Worm (Caenorhabditis elegans) whole organism, L4 larva: ENCODE measurements around the gene F38A1.8.
A peak's percentile ranks its signal among the peaks of the same experiment; 100 is the strongest.

Source experiments
- T20F7.1 ChIP-seq: fragments of 200-800 bp; sonication (Bioruptor generic); optimal IDR thresholded peaks from 2 replicates; lab custom pipeline; 2018; ENCODE audit warnings: mild to moderate bottlenecking, missing genetic modification characterization, missing compliant biosample characterization
- ceh-32 ChIP-seq: sonication (generic microtip); optimal IDR thresholded peaks from 2 replicates; lab custom pipeline; 2016; ENCODE audit warnings: mild to moderate bottlenecking, missing genetic modification characterization, missing compliant biosample characterization; ENCODE audit not compliant: poor library complexity
- ceh-44 ChIP-seq: fragments of 200-800 bp; sonication (Bioruptor generic); IDR thresholded peaks from 2 replicates; pipeline ENCODE4 v1.3.6; 2022; ENCODE audit warnings: missing genetic modification reagents, missing genetic modification characterization, missing compliant biosample characterization
- dmd-6 ChIP-seq: fragments of 200-800 bp; sonication (Bioruptor generic); IDR thresholded peaks from 2 replicates; pipeline ENCODE4 v1.3.6; 2022; ENCODE audit warnings: missing genetic modification reagents, missing genetic modification characterization, missing compliant biosample characterization
- dve-1 ChIP-seq: sonication (generic microtip); optimal IDR thresholded peaks from 2 replicates; lab custom pipeline; 2017; ENCODE audit warnings: antibody characterized with exemption, mild to moderate bottlenecking, missing genetic modification characterization, missing compliant biosample characterization; ENCODE audit not compliant: insufficient read depth
- egl-27 ChIP-seq: sonication (generic microtip); optimal IDR thresholded peaks from 3 replicates; lab custom pipeline; 2017; ENCODE audit warnings: missing biosample characterization, missing genetic modification reagents, missing genetic modification characterization
- hlh-11 ChIP-seq: fragments of 200-800 bp; sonication (Bioruptor generic); optimal IDR thresholded peaks from 2 replicates; lab custom pipeline; 2018; ENCODE audit warnings: mild to moderate bottlenecking, missing genetic modification characterization, missing compliant biosample characterization
- lsy-2 ChIP-seq, 2 experiments: fragments of 150-350 bp in 1 of 2; sonication (generic microtip) in 1 of 2; optimal IDR thresholded peaks; 2 replicates each; lab custom pipeline; 2014 to 2017; ENCODE audit warnings: missing biosample characterization in 2 of 2, missing genetic modification characterization in 2 of 2
- mdl-1 ChIP-seq, 2 experiments: fragments of 150-350 bp in 1 of 2; sonication (generic microtip) in 1 of 2; optimal IDR thresholded peaks; 2 replicates each; lab custom pipeline; 2014 to 2017; ENCODE audit warnings: missing biosample characterization in 2 of 2, missing genetic modification characterization in 2 of 2
- nhr-11 ChIP-seq: fragments of 150-350 bp; optimal IDR thresholded peaks from 2 replicates; lab custom pipeline; 2014; ENCODE audit warnings: missing biosample characterization, missing genetic modification characterization
- nhr-237 ChIP-seq: sonication (generic microtip); optimal IDR thresholded peaks from 2 replicates; lab custom pipeline; 2017; ENCODE audit warnings: missing biosample characterization, missing genetic modification characterization
- pha-4 ChIP-seq, 2 experiments: fragments of 150-350 bp in 1 of 2; fragments of 200-800 bp in 1 of 2; sonication (Bioruptor generic) in 1 of 2; IDR thresholded peaks in 1 of 2; optimal IDR thresholded peaks in 1 of 2; 2 replicates each; pipeline versions ENCODE4 v1.3.6 to Lab custom; 2014 to 2022; ENCODE audit warnings: missing genetic modification characterization in 2 of 2, missing genetic modification reagents in 2 of 2, missing biosample characterization in 1 of 2, missing compliant biosample characterization in 1 of 2
- tra-1 ChIP-seq: fragments of 200-800 bp; sonication (Bioruptor generic); IDR thresholded peaks from 2 replicates; pipeline ENCODE4 v1.3.6; 2022; ENCODE audit warnings: missing genetic modification reagents, missing genetic modification characterization, missing compliant biosample characterization

- TF ChIP-seq dve-1 (tag; lab: Kevin White, UChicago) (peak; percentile 41), egl-27 (tag; lab: Kevin White, UChicago) (no peak), mdl-1 (tag; optimal IDR thresholded peaks at IDR 0.05; lab: Kevin White, UChicago) (no peak), lsy-2 (tag; optimal IDR thresholded peaks at IDR 0.05; lab: Kevin White, UChicago) (no peak), dmd-6 (GFP tag; lab: Robert Waterston, UW) (peak; percentile 67), pha-4 (GFP tag; IDR thresholded peaks at IDR 0.05; lab: Robert Waterston, UW) (no peak), pha-4 (tag; optimal IDR thresholded peaks at IDR 0.05; lab: Kevin White, UChicago) (no peak), tra-1 (GFP tag; lab: Robert Waterston, UW) (no peak), nhr-237 (tag; lab: Kevin White, UChicago) (no peak), nhr-11 (tag; lab: Kevin White, UChicago) (no peak), T20F7.1 (GFP tag; lab: Kevin White, UChicago) (no peak), hlh-11 (tag; lab: Kevin White, UChicago) (no peak), ceh-44 (GFP tag; lab: Robert Waterston, UW) (no peak), ceh-32 (tag; lab: Kevin White, UChicago) (no peak)
Measured at ce11 chrIV:1228675-1229130, 10.9 kb downstream of the F38A1.8 start, which contains the start of gene W09G12.7.
